Fruit fly (Drosophila melanogaster) whole organism, embryonic: ENCODE results near the gene EMC6.

ENCODE experiments used
- Bgb ChIP-seq: fragments of 200-800 bp; sonication (Bioruptor generic); IDR thresholded peaks from 2 replicates; pipeline ENCODE4 v1.3.6; 2022; ENCODE audit warnings: missing biosample characterization, missing genetic modification characterization; ENCODE audit not compliant: partially characterized antibody
- CG10147 ChIP-seq: fragments of 200-800 bp; sonication (Bioruptor generic); optimal IDR thresholded peaks from 2 replicates; lab custom pipeline; 2019; ENCODE audit warnings: missing biosample characterization, mild to moderate bottlenecking, missing genetic modification characterization, moderate library complexity
- CG10979 ChIP-seq: fragments of 200-800 bp; sonication (Bioruptor generic); optimal IDR thresholded peaks from 2 replicates; lab custom pipeline; 2018; ENCODE audit warnings: missing biosample characterization, mild to moderate bottlenecking, missing genetic modification characterization, moderate library complexity
- CG12299 ChIP-seq: fragments of 200-800 bp; sonication (Bioruptor generic); optimal IDR thresholded peaks from 2 replicates; lab custom pipeline; 2018; ENCODE audit warnings: missing biosample characterization, mild to moderate bottlenecking, missing genetic modification characterization
- CG13296 ChIP-seq: fragments of 200-800 bp; sonication (Bioruptor generic); optimal IDR thresholded peaks from 3 replicates; lab custom pipeline; 2018; ENCODE audit warnings: missing biosample characterization, mild to moderate bottlenecking, missing genetic modification characterization
- CG17328 ChIP-seq: fragments of 200-800 bp; sonication (Bioruptor generic); IDR thresholded peaks from 2 replicates; pipeline ENCODE4 v1.3.6; 2022; ENCODE audit warnings: missing biosample characterization, missing genetic modification characterization
- CG17912 ChIP-seq: fragments of 200-800 bp; sonication (Bioruptor generic); optimal IDR thresholded peaks from 2 replicates; lab custom pipeline; 2018; ENCODE audit warnings: missing biosample characterization, mild to moderate bottlenecking, missing genetic modification characterization
- CG2678 ChIP-seq: fragments of 200-800 bp; sonication (Bioruptor generic); optimal IDR thresholded peaks from 3 replicates; lab custom pipeline; 2019; ENCODE audit warnings: missing biosample characterization, mild to moderate bottlenecking, missing genetic modification characterization, moderate library complexity
- CG32532 ChIP-seq: fragments of 200-800 bp; sonication (Bioruptor generic); IDR thresholded peaks from 2 replicates; pipeline ENCODE4 v1.3.6; 2022; ENCODE audit warnings: missing biosample characterization, missing genetic modification characterization
- CG4617 ChIP-seq: fragments of 200-800 bp; sonication (Bioruptor generic); optimal IDR thresholded peaks from 3 replicates; lab custom pipeline; 2016; ENCODE audit warnings: missing biosample characterization, missing genetic modification characterization, borderline replicate concordance
- CG4854 ChIP-seq: fragments of 200-800 bp; sonication (Bioruptor generic); optimal IDR thresholded peaks from 2 replicates; lab custom pipeline; 2016; ENCODE audit warnings: missing biosample characterization, missing genetic modification characterization, inconsistent platforms
- CG5180 ChIP-seq: fragments of 200-800 bp; sonication (Bioruptor generic); optimal IDR thresholded peaks from 3 replicates; lab custom pipeline; 2017; ENCODE audit warnings: missing biosample characterization, missing genetic modification characterization, mild to moderate bottlenecking, moderate library complexity, missing genetic modification reagents
- CG5245 ChIP-seq: fragments of 200-800 bp; sonication (Bioruptor generic); optimal IDR thresholded peaks from 3 replicates; lab custom pipeline; 2016; ENCODE audit warnings: missing biosample characterization, missing genetic modification characterization
- CG6683 ChIP-seq: fragments of 200-800 bp; sonication (Bioruptor generic); optimal IDR thresholded peaks from 2 replicates; lab custom pipeline; 2017; ENCODE audit warnings: missing biosample characterization, mild to moderate bottlenecking, missing genetic modification characterization, missing genetic modification reagents
- CG8089 ChIP-seq: fragments of 200-800 bp; sonication (Bioruptor generic); optimal IDR thresholded peaks from 3 replicates; lab custom pipeline; 2016; ENCODE audit warnings: missing biosample characterization, missing genetic modification characterization
- Dek ChIP-seq: fragments of 200-800 bp; sonication (Bioruptor generic); optimal IDR thresholded peaks from 3 replicates; lab custom pipeline; 2019; ENCODE audit warnings: missing biosample characterization, mild to moderate bottlenecking, missing genetic modification characterization, moderate library complexity
- Dfd ChIP-seq, 2 experiments: fragments of >200 bp; optimal IDR thresholded peaks; 2 replicates each; lab custom pipeline; 2017; ENCODE audit warnings: missing biosample characterization in 2 of 2, missing genetic modification characterization in 2 of 2
- Doc2 ChIP-seq: fragments of 200-800 bp; sonication (Bioruptor generic); IDR thresholded peaks from 2 replicates; pipeline ENCODE4 v1.3.6; 2022; ENCODE audit warnings: missing biosample characterization, missing genetic modification characterization
- Ets97D ChIP-seq: fragments of 200-800 bp; sonication (Bioruptor generic); optimal IDR thresholded peaks from 3 replicates; lab custom pipeline; 2016; ENCODE audit warnings: missing biosample characterization, missing genetic modification characterization
- Fer2 ChIP-seq: fragments of 200-800 bp; sonication (Bioruptor generic); optimal IDR thresholded peaks from 2 replicates; lab custom pipeline; 2018; ENCODE audit warnings: missing biosample characterization, mild to moderate bottlenecking, missing genetic modification characterization, moderate library complexity
- Fer3 ChIP-seq: fragments of 200-800 bp; sonication (Bioruptor generic); optimal IDR thresholded peaks from 2 replicates; lab custom pipeline; 2018; ENCODE audit warnings: missing biosample characterization, mild to moderate bottlenecking, missing genetic modification characterization, moderate library complexity
- Hand ChIP-seq: fragments of 200-800 bp; sonication (Bioruptor generic); optimal IDR thresholded peaks from 2 replicates; lab custom pipeline; 2017; ENCODE audit warnings: mild to moderate bottlenecking, missing biosample characterization, missing genetic modification reagents, missing genetic modification characterization
- HmgZ ChIP-seq: fragments of 200-800 bp; sonication (Bioruptor generic); optimal IDR thresholded peaks from 2 replicates; lab custom pipeline; 2018; ENCODE audit warnings: missing biosample characterization, mild to moderate bottlenecking, missing genetic modification characterization
- Hmx ChIP-seq: fragments of 200-800 bp; sonication (Bioruptor generic); optimal IDR thresholded peaks from 2 replicates; lab custom pipeline; 2016; ENCODE audit warnings: missing biosample characterization, missing genetic modification characterization
- Lpt ChIP-seq: fragments of >200 bp; optimal IDR thresholded peaks from 2 replicates; lab custom pipeline; 2018; ENCODE audit warnings: missing biosample characterization, missing genetic modification characterization
- Max ChIP-seq: fragments of 200-800 bp; sonication (Bioruptor generic); optimal IDR thresholded peaks from 2 replicates; lab custom pipeline; 2016; ENCODE audit warnings: missing biosample characterization, mild to moderate bottlenecking, missing genetic modification characterization
- NC2α ChIP-seq: fragments of 200-800 bp; sonication (Bioruptor generic); optimal IDR thresholded peaks from 2 replicates; lab custom pipeline; 2016; ENCODE audit warnings: missing biosample characterization, missing genetic modification characterization
- NC2β ChIP-seq: fragments of 200-800 bp; sonication (Bioruptor generic); optimal IDR thresholded peaks from 2 replicates; lab custom pipeline; 2016; ENCODE audit warnings: missing biosample characterization, missing genetic modification characterization
- Rfx ChIP-seq: fragments of 200-800 bp; sonication (Bioruptor generic); IDR thresholded peaks from 2 replicates; pipeline ENCODE4 v1.3.6; 2022; ENCODE audit warnings: missing biosample characterization, missing genetic modification characterization
- Six4 ChIP-seq: fragments of 200-800 bp; sonication (Bioruptor generic); optimal IDR thresholded peaks from 2 replicates; lab custom pipeline; 2016; ENCODE audit warnings: missing biosample characterization, missing genetic modification characterization
- Sox100B ChIP-seq: fragments of 200-800 bp; sonication (Bioruptor generic); optimal IDR thresholded peaks from 3 replicates; lab custom pipeline; 2018; ENCODE audit warnings: missing biosample characterization, mild to moderate bottlenecking, missing genetic modification characterization
- Sry-δ ChIP-seq: fragments of 200-800 bp; sonication (Bioruptor generic); optimal IDR thresholded peaks from 2 replicates; lab custom pipeline; 2016; ENCODE audit warnings: missing biosample characterization, missing genetic modification characterization
- Xbp1 ChIP-seq: fragments of 200-800 bp; sonication (Bioruptor generic); optimal IDR thresholded peaks from 3 replicates; lab custom pipeline; 2016; ENCODE audit warnings: missing biosample characterization, mild to moderate bottlenecking, missing genetic modification characterization
- aop ChIP-seq: fragments of 200-800 bp; sonication (Bioruptor generic); IDR thresholded peaks from 2 replicates; pipeline ENCODE4 v1.3.6; 2022; ENCODE audit warnings: missing biosample characterization, missing genetic modification characterization
- bcd ChIP-seq: fragments of 200-800 bp; sonication (Bioruptor generic); optimal IDR thresholded peaks from 2 replicates; lab custom pipeline; 2017; ENCODE audit warnings: missing biosample characterization, mild to moderate bottlenecking, missing genetic modification characterization
- bowl ChIP-seq: fragments of 200-800 bp; sonication (Bioruptor generic); IDR thresholded peaks from 2 replicates; pipeline ENCODE4 v1.3.6; 2022; ENCODE audit warnings: missing biosample characterization, missing genetic modification characterization
- chm ChIP-seq: fragments of 200-800 bp; sonication (Bioruptor generic); IDR thresholded peaks from 2 replicates; pipeline ENCODE4 v1.3.6; 2022; ENCODE audit warnings: missing biosample characterization, missing genetic modification characterization
- ci ChIP-seq: fragments of 200-800 bp; sonication (Bioruptor generic); IDR thresholded peaks from 3 replicates; pipeline ENCODE4 v1.3.6; 2022; ENCODE audit warnings: missing biosample characterization, missing genetic modification characterization
- emc ChIP-seq: fragments of 200-800 bp; sonication (Bioruptor generic); optimal IDR thresholded peaks from 2 replicates; lab custom pipeline; 2016; ENCODE audit warnings: missing biosample characterization, missing genetic modification characterization
- gcm2 ChIP-seq: fragments of 200-800 bp; sonication (Bioruptor generic); optimal IDR thresholded peaks from 2 replicates; lab custom pipeline; 2016; ENCODE audit warnings: missing biosample characterization, missing genetic modification characterization
- gfzf ChIP-seq: fragments of 200-800 bp; sonication (Bioruptor generic); optimal IDR thresholded peaks from 2 replicates; lab custom pipeline; 2016; ENCODE audit warnings: missing biosample characterization, mild to moderate bottlenecking, missing genetic modification characterization, moderate library complexity
- h ChIP-seq: fragments of >200 bp; optimal IDR thresholded peaks from 2 replicates; lab custom pipeline; 2017
- kni ChIP-seq: fragments of 200-800 bp; sonication (Bioruptor generic); optimal IDR thresholded peaks from 3 replicates; lab custom pipeline; 2017; ENCODE audit warnings: mild to moderate bottlenecking, missing biosample characterization, missing genetic modification reagents, missing genetic modification characterization
- mam ChIP-seq: fragments of 200-800 bp; sonication (Bioruptor generic); optimal IDR thresholded peaks from 3 replicates; lab custom pipeline; 2016; ENCODE audit warnings: missing biosample characterization, missing genetic modification characterization
- nau ChIP-seq: fragments of 200-800 bp; sonication (Bioruptor generic); optimal IDR thresholded peaks from 3 replicates; lab custom pipeline; 2017; ENCODE audit warnings: missing biosample characterization, mild to moderate bottlenecking, missing genetic modification characterization, missing genetic modification reagents
- pan ChIP-seq, 4 experiments: fragments of >200 bp in 3 of 4; fragments of 200-800 bp in 1 of 4; sonication (Bioruptor generic) in 1 of 4; optimal IDR thresholded peaks in 3 of 4; IDR thresholded peaks in 1 of 4; 2 replicates each; pipeline versions ENCODE4 v1.3.6 to Lab custom; 2017 to 2022; ENCODE audit warnings: missing biosample characterization in 2 of 4, missing genetic modification characterization in 2 of 4, mixed read lengths in 1 of 4
- phol ChIP-seq: fragments of 200-800 bp; sonication (Bioruptor generic); optimal IDR thresholded peaks from 3 replicates; lab custom pipeline; 2018; ENCODE audit warnings: missing biosample characterization, mild to moderate bottlenecking, missing genetic modification characterization, moderate library complexity
- psq ChIP-seq: fragments of 200-800 bp; sonication (Bioruptor generic); optimal IDR thresholded peaks from 2 replicates; lab custom pipeline; 2017; ENCODE audit warnings: missing biosample characterization, missing genetic modification characterization
- repo ChIP-seq: fragments of 200-800 bp; sonication (Bioruptor generic); optimal IDR thresholded peaks from 2 replicates; lab custom pipeline; 2016; ENCODE audit warnings: missing biosample characterization, missing genetic modification characterization
- scrt ChIP-seq: fragments of 200-800 bp; sonication (Bioruptor generic); optimal IDR thresholded peaks from 2 replicates; lab custom pipeline; 2018; ENCODE audit warnings: missing biosample characterization, mild to moderate bottlenecking, missing genetic modification characterization, moderate library complexity
- tap ChIP-seq: fragments of 200-800 bp; optimal IDR thresholded peaks from 3 replicates; lab custom pipeline; 2019; ENCODE audit warnings: missing biosample characterization, mild to moderate bottlenecking, missing genetic modification characterization, moderate library complexity
- tgo ChIP-seq: fragments of 200-800 bp; sonication (Bioruptor generic); IDR thresholded peaks from 3 replicates; pipeline ENCODE4 v1.3.6; 2022; ENCODE audit warnings: missing biosample characterization, missing genetic modification characterization

Gene EMC6

dm6 chr3R:25074558-25074964 lies 49.7 kb upstream of the EMC6 start, which contains the start of the genes shams and CG11920 (continued):
- TF ChIP-seq CG8089 (GFP tag; lab: Kevin White, UChicago) (no peak), CG6683 (no peak), CG17328 (no peak), NC2β (GFP tag; lab: Kevin White, UChicago) (no peak), CG4854 (GFP tag; lab: Kevin White, UChicago) (no peak), ci (no peak), scrt (no peak), Ets97D (GFP tag; lab: Kevin White, UChicago) (peak; percentile 9), gcm2 (GFP tag; lab: Kevin White, UChicago) (no peak), mam (no peak), Dfd (GFP tag; optimal IDR thresholded peaks at IDR 0.05; lab: Kevin White, UChicago) (no peak), h (lab: Kevin White, UChicago) (no peak), CG32532 (GFP tag; lab: Robert Waterston, UW) (no peak), Hand (GFP tag; lab: Kevin White, UChicago) (no peak), CG17912 (no peak), chm (GFP tag; lab: Robert Waterston, UW) (no peak), tgo (GFP tag; lab: Robert Waterston, UW) (no peak), CG2678 (tag; lab: Kevin White, UChicago) (no peak), Doc2 (GFP tag; lab: Robert Waterston, UW) (no peak), CG5245 (GFP tag; lab: Kevin White, UChicago) (no peak), aop (no peak), Xbp1 (GFP tag; lab: Kevin White, UChicago) (no peak), Hmx (GFP tag; lab: Kevin White, UChicago) (no peak), bowl (GFP tag; lab: Robert Waterston, UW) (no peak), CG4617 (GFP tag; lab: Kevin White, UChicago) (peak; percentile 60), emc (GFP tag; lab: Kevin White, UChicago) (no peak), phol (tag; lab: Kevin White, UChicago) (peak; percentile 10), Sox100B (GFP tag; lab: Kevin White, UChicago) (no peak), HmgZ (tag; lab: Kevin White, UChicago) (peak; percentile 23), repo (GFP tag; lab: Kevin White, UChicago) (no peak), Rfx (GFP tag; lab: Robert Waterston, UW) (no peak), nau (no peak), Dek (no peak), CG10979 (tag; lab: Kevin White, UChicago) (peak; percentile 13), CG10147 (GFP tag; lab: Kevin White, UChicago) (no peak), Max (peak; percentile 68), kni (no peak), Lpt (no peak), tap (tag; lab: Kevin White, UChicago) (no peak), CG5180 (GFP tag; lab: Kevin White, UChicago) (no peak), Sry-δ (GFP tag; lab: Kevin White, UChicago) (no peak), Bgb (GFP tag; lab: Robert Waterston, UW) (peak; percentile 60), CG13296 (GFP tag; lab: Kevin White, UChicago) (no peak), gfzf (GFP tag; lab: Kevin White, UChicago) (no peak), Six4 (no peak), pan (optimal IDR thresholded peaks at IDR 0.05; lab: Kevin White, UChicago) (no peak), pan (GFP tag; optimal IDR thresholded peaks at IDR 0.05 in 1 of 2, IDR thresholded peaks at IDR 0.05 in 1 of 2) (no peak), Fer2 (tag; lab: Kevin White, UChicago) (no peak), NC2α (GFP tag; lab: Kevin White, UChicago) (no peak), psq (GFP tag; lab: Kevin White, UChicago) (no peak), Fer3 (tag; lab: Kevin White, UChicago) (no peak), CG12299 (peak; percentile 61), bcd (GFP tag; lab: Kevin White, UChicago) (no peak)
